Worm (Caenorhabditis elegans) whole organism, young adult: ENCODE data around the gene F54D5.23.

Experiments
- D2030.7 ChIP-seq: fragments of 200-800 bp; sonication (Bioruptor generic); IDR thresholded peaks from 2 replicates; pipeline ENCODE4 v1.3.6; 2022; ENCODE audit warnings: missing genetic modification reagents, missing genetic modification characterization, missing compliant biosample characterization
- F33H1.4 ChIP-seq: fragments of 200-800 bp; sonication (Bioruptor generic); IDR thresholded peaks from 2 replicates; pipeline ENCODE4 v1.3.6; 2022; ENCODE audit warnings: missing genetic modification reagents, missing genetic modification characterization, missing compliant biosample characterization
- F49E8.2 ChIP-seq: sonication (generic microtip); optimal IDR thresholded peaks from 3 replicates; lab custom pipeline; 2017; ENCODE audit warnings: missing genetic modification characterization, mild to moderate bottlenecking, missing compliant biosample characterization, antibody characterized with exemption, moderate library complexity; ENCODE audit not compliant: insufficient read depth
- Y53G8AR.9 ChIP-seq: fragments of 200-800 bp; sonication (Bioruptor generic); conservative IDR thresholded peaks from 2 replicates; pipeline ENCODE4 v1.3.6; 2022; ENCODE audit warnings: missing genetic modification reagents, missing genetic modification characterization, missing compliant biosample characterization
- Y67H2A.10 ChIP-seq: fragments of 200-800 bp; sonication (Bioruptor generic); conservative IDR thresholded peaks from 2 replicates; pipeline ENCODE4 v1.3.6; 2022; ENCODE audit warnings: missing genetic modification reagents, missing genetic modification characterization, missing compliant biosample characterization
- Y79H2A.3 ChIP-seq: fragments of 200-800 bp; sonication (Bioruptor generic); conservative IDR thresholded peaks from 2 replicates; pipeline ENCODE4 v1.3.6; 2022; ENCODE audit warnings: missing genetic modification reagents, missing genetic modification characterization, missing compliant biosample characterization
- ZK185.1 ChIP-seq: sonication (generic microtip); optimal IDR thresholded peaks from 2 replicates; lab custom pipeline; 2016; ENCODE audit warnings: mild to moderate bottlenecking, missing genetic modification characterization, missing compliant biosample characterization; ENCODE audit not compliant: poor library complexity, severe bottlenecking
- athp-1 ChIP-seq: sonication (generic microtip); optimal IDR thresholded peaks from 2 replicates; lab custom pipeline; 2017; ENCODE audit warnings: mild to moderate bottlenecking, missing genetic modification characterization, missing compliant biosample characterization
- attf-5 ChIP-seq: fragments of 200-800 bp; sonication (Bioruptor generic); optimal IDR thresholded peaks from 2 replicates; lab custom pipeline; 2018; ENCODE audit warnings: mild to moderate bottlenecking, missing genetic modification characterization, missing compliant biosample characterization
- cebp-1 ChIP-seq, 2 experiments: fragments of 200-800 bp in 1 of 2; sonication (Bioruptor generic) in 1 of 2; sonication (generic microtip) in 1 of 2; IDR thresholded peaks in 1 of 2; optimal IDR thresholded peaks in 1 of 2; 2 replicates each; pipeline versions ENCODE4 v1.3.6 to Lab custom; 2017 to 2022; ENCODE audit warnings: missing compliant biosample characterization in 2 of 2, missing genetic modification characterization in 2 of 2, mild to moderate bottlenecking in 1 of 2, missing genetic modification reagents in 1 of 2, moderate library complexity in 1 of 2
- ceh-58 ChIP-seq: fragments of 200-800 bp; sonication (Bioruptor generic); IDR thresholded peaks from 2 replicates; pipeline ENCODE4 v1.3.6; 2022; ENCODE audit warnings: missing genetic modification characterization, missing compliant biosample characterization
- ceh-91 ChIP-seq: fragments of 200-800 bp; sonication (Bioruptor generic); IDR thresholded peaks from 2 replicates; pipeline ENCODE4 v1.3.6; 2022; ENCODE audit warnings: missing genetic modification reagents, missing genetic modification characterization, missing compliant biosample characterization
- dox-1 ChIP-seq: fragments of 200-800 bp; sonication (Bioruptor generic); IDR thresholded peaks from 2 replicates; pipeline ENCODE4 v1.3.6; 2022; ENCODE audit warnings: missing genetic modification reagents, missing genetic modification characterization, missing compliant biosample characterization
- dpl-1 ChIP-seq: fragments of 150-350 bp; optimal IDR thresholded peaks from 2 replicates; lab custom pipeline; 2014; ENCODE audit warnings: missing biosample characterization, missing genetic modification reagents, missing genetic modification characterization
- efl-1 ChIP-seq: fragments of 150-350 bp; optimal IDR thresholded peaks from 2 replicates; lab custom pipeline; 2014; ENCODE audit warnings: missing biosample characterization, missing genetic modification reagents, missing genetic modification characterization
- egl-44 ChIP-seq: fragments of 200-800 bp; sonication (Bioruptor generic); IDR thresholded peaks from 2 replicates; pipeline ENCODE4 v1.3.6; 2022; ENCODE audit warnings: missing genetic modification reagents, missing genetic modification characterization, missing compliant biosample characterization
- hmg-1.2 ChIP-seq: fragments of 200-800 bp; sonication (Bioruptor generic); IDR thresholded peaks from 2 replicates; pipeline ENCODE4 v1.3.6; 2022; ENCODE audit warnings: missing genetic modification reagents, missing genetic modification characterization, missing compliant biosample characterization
- hsf-1 ChIP-seq: fragments of 200-800 bp; sonication (Bioruptor generic); IDR thresholded peaks from 2 replicates; pipeline ENCODE4 v1.3.6; 2022; ENCODE audit warnings: missing genetic modification reagents, missing genetic modification characterization, missing compliant biosample characterization
- lsl-1 ChIP-seq: fragments of 200-800 bp; sonication (Bioruptor generic); optimal IDR thresholded peaks from 2 replicates; lab custom pipeline; 2018; ENCODE audit warnings: mild to moderate bottlenecking, missing genetic modification characterization, moderate library complexity, missing compliant biosample characterization
- madf-6 ChIP-seq: fragments of 200-800 bp; sonication (Bioruptor generic); IDR thresholded peaks from 2 replicates; pipeline ENCODE4 v1.3.6; 2022; ENCODE audit warnings: missing genetic modification reagents, missing genetic modification characterization, missing compliant biosample characterization
- madf-8 ChIP-seq: fragments of 200-800 bp; sonication (Bioruptor generic); conservative IDR thresholded peaks from 2 replicates; pipeline ENCODE4 v1.3.6; 2022; ENCODE audit warnings: missing genetic modification reagents, missing genetic modification characterization, missing compliant biosample characterization
- mcd-1 ChIP-seq: fragments of 200-800 bp; sonication (Bioruptor generic); IDR thresholded peaks from 2 replicates; pipeline ENCODE4 v1.3.6; 2022; ENCODE audit warnings: missing genetic modification reagents, missing genetic modification characterization, missing compliant biosample characterization
- mel-28 ChIP-seq: sonication (generic microtip); optimal IDR thresholded peaks from 2 replicates; lab custom pipeline; 2016; ENCODE audit warnings: borderline replicate concordance, mild to moderate bottlenecking, missing genetic modification characterization, missing compliant biosample characterization
- sdz-38 ChIP-seq: sonication (generic microtip); optimal IDR thresholded peaks from 2 replicates; lab custom pipeline; 2016; ENCODE audit warnings: missing genotype, missing genetic modification characterization, missing compliant biosample characterization
- snpc-3.4 ChIP-seq: sonication (generic microtip); optimal IDR thresholded peaks from 2 replicates; lab custom pipeline; 2017; ENCODE audit warnings: missing genetic modification characterization, mild to moderate bottlenecking, missing compliant biosample characterization, antibody characterized with exemption, moderate library complexity, missing genotype, missing genetic modification reagents
- snpc-4 ChIP-seq, 5 experiments: fragments of 150-350 bp in 1 of 5; sonication (generic microtip) in 4 of 5; optimal IDR thresholded peaks; 2 replicates each; lab custom pipeline; 2014 to 2018; ENCODE audit warnings: missing genetic modification characterization in 5 of 5, missing biosample characterization in 3 of 5, antibody characterized with exemption in 2 of 5, mild to moderate bottlenecking in 2 of 5, missing compliant biosample characterization in 2 of 5, missing genotype in 2 of 5, moderate library complexity in 2 of 5, missing genetic modification reagents in 1 of 5
- tbp1 ChIP-seq: fragments of 200-800 bp; sonication (Bioruptor generic); optimal IDR thresholded peaks from 2 replicates; lab custom pipeline; 2018; ENCODE audit warnings: mild to moderate bottlenecking, missing genetic modification characterization, missing compliant biosample characterization
- tbx-9 ChIP-seq: sonication (generic microtip); optimal IDR thresholded peaks from 2 replicates; lab custom pipeline; 2016; ENCODE audit warnings: borderline replicate concordance, missing genetic modification characterization, inconsistent platforms, missing compliant biosample characterization
- xnd-1 ChIP-seq: sonication (generic microtip); optimal IDR thresholded peaks from 2 replicates; lab custom pipeline; 2016; ENCODE audit warnings: missing genotype, missing genetic modification reagents, missing genetic modification characterization, missing compliant biosample characterization
- zfh-2 ChIP-seq: fragments of 200-800 bp; sonication (Bioruptor generic); conservative IDR thresholded peaks from 2 replicates; pipeline ENCODE4 v1.3.6; 2022; ENCODE audit warnings: missing genetic modification reagents, missing genetic modification characterization, missing compliant biosample characterization

The F54D5.23 gene

ce11 chrII:11545299-11545951, 23.7 kb downstream of the F54D5.23 start, which contains the start of gene dnj-13 (continued):
- TF ChIP-seq snpc-4 (GFP tag; optimal IDR thresholded peaks at IDR 0.05; lab: Kevin White, UChicago) (peak; percentile 24), snpc-4 (tag; optimal IDR thresholded peaks at IDR 0.05; lab: Kevin White, UChicago) (peak in 3 of 4 experiments; percentile 53 to 82 (median 74)), athp-1 (peak; percentile 97), xnd-1 (tag; lab: Kevin White, UChicago) (no peak), lsl-1 (GFP tag; lab: Kevin White, UChicago) (peak; percentile 70), Y79H2A.3 (GFP tag; lab: Robert Waterston, UW) (peak; percentile 85), mel-28 (tag; lab: Kevin White, UChicago) (peak; percentile 60), ZK185.1 (peak; percentile 96)

ce11 chrII:11544714-11545113, 24.4 kb downstream of the F54D5.23 start, which contains the start of gene F54D5.9:
F54D5.9 (minus strand) TSS chrII:11544828.
- TF ChIP-seq xnd-1 (tag; lab: Kevin White, UChicago) (peak; percentile 55), attf-5 (no peak), dpl-1 (GFP tag; lab: Kevin White, UChicago) (peak; percentile 36), hmg-1.2 (GFP tag; lab: Robert Waterston, UW) (peak; percentile 16; the same call in 1 of the 2 replicates), F33H1.4 (GFP tag; lab: Robert Waterston, UW) (peak; percentile 83), madf-8 (GFP tag; lab: Robert Waterston, UW) (peak; percentile 80), madf-6 (GFP tag; lab: Robert Waterston, UW) (peak; percentile 85), D2030.7 (peak; percentile 56), hsf-1 (GFP tag; lab: Robert Waterston, UW) (peak; percentile 72), sdz-38 (tag; lab: Kevin White, UChicago) (no peak), snpc-3.4 (peak; percentile 36), ceh-91 (GFP tag; lab: Robert Waterston, UW) (peak; percentile 61; the same call in 1 of the 2 replicates), mcd-1 (GFP tag; lab: Robert Waterston, UW) (0 out of 2 replicates have a peak, but pooled peaks have one; percentile 6), F49E8.2 (tag; lab: Kevin White, UChicago) (peak; percentile 5), tbx-9 (tag; lab: Kevin White, UChicago) (no peak), dox-1 (no peak), lsl-1 (GFP tag; lab: Kevin White, UChicago) (peak; percentile 87), efl-1 (GFP tag; lab: Kevin White, UChicago) (peak; percentile 71)
- TF ChIP-seq, all 124 proteins: peak for 14

ce11 chrII:11542958-11543357, 26.1 kb downstream of the F54D5.23 start:
- TF ChIP-seq zfh-2 (GFP tag; lab: Robert Waterston, UW) (peak; percentile 30; the same call in 1 of the 2 replicates), egl-44 (no peak)

- TF ChIP-seq tbp1 (GFP tag; lab: Kevin White, UChicago) = peak; percentile 5
- 0 out of 2 replicates have a peak, but pooled peaks have one; percentile 43 for TF ChIP-seq Y53G8AR.9 (GFP tag; lab: Robert Waterston, UW)
- peak; percentile 14 for TF ChIP-seq snpc-3.4
- TF ChIP-seq ceh-58 (GFP tag; lab: Robert Waterston, UW) = no peak
- no peak for TF ChIP-seq egl-44
- 0 out of 2 replicates have a peak, but pooled peaks have one; percentile 5 for TF ChIP-seq hsf-1 (GFP tag; lab: Robert Waterston, UW)
- TF ChIP-seq cebp-1 (GFP tag; IDR thresholded peaks at IDR 0.05; lab: Robert Waterston, UW) = no peak
- peak; percentile 18 for TF ChIP-seq cebp-1 (tag; optimal IDR thresholded peaks at IDR 0.05; lab: Kevin White, UChicago)
- no peak for TF ChIP-seq Y67H2A.10 (GFP tag; lab: Robert Waterston, UW)
Measured at ce11 chrII:11542385-11542784, 26.7 kb downstream of the F54D5.23 start, which contains the start of gene gtf-2E2. gtf-2E2 (minus strand) TSS chrII:11542495.
